Fruit fly (Drosophila melanogaster) whole organism, prepupa: Measurements from ENCODE around the gene 5-HT7.

ENCODE experiments used
- CG11762 ChIP-seq: fragments of 200-800 bp; sonication (Bioruptor generic); optimal IDR thresholded peaks from 3 replicates; lab custom pipeline; 2016; ENCODE audit warnings: missing biosample characterization, missing genetic modification characterization; ENCODE audit not compliant: insufficient read depth
- CG16779 ChIP-seq: fragments of 200-800 bp; sonication (Bioruptor generic); optimal IDR thresholded peaks from 3 replicates; lab custom pipeline; 2017; ENCODE audit warnings: missing biosample characterization, mild to moderate bottlenecking, missing genetic modification characterization
- CG31627 ChIP-seq: fragments of 200-800 bp; sonication (Bioruptor generic); optimal IDR thresholded peaks from 3 replicates; lab custom pipeline; 2016; ENCODE audit warnings: missing biosample characterization, missing genetic modification characterization
- CG4318 ChIP-seq: fragments of 200-800 bp; sonication (Bioruptor generic); optimal IDR thresholded peaks from 3 replicates; lab custom pipeline; 2017; ENCODE audit warnings: missing biosample characterization, mild to moderate bottlenecking, missing genetic modification characterization
- CG7368 ChIP-seq: fragments of 200-800 bp; sonication (Bioruptor generic); optimal IDR thresholded peaks from 3 replicates; lab custom pipeline; 2016; ENCODE audit warnings: missing biosample characterization, missing genetic modification characterization
- CG8632 ChIP-seq: fragments of 200-800 bp; sonication (Bioruptor generic); optimal IDR thresholded peaks from 3 replicates; lab custom pipeline; 2016; ENCODE audit warnings: missing biosample characterization, missing genetic modification characterization
- CG9139 ChIP-seq: fragments of 200-800 bp; sonication (Bioruptor generic); optimal IDR thresholded peaks from 3 replicates; lab custom pipeline; 2017; ENCODE audit warnings: missing biosample characterization, mild to moderate bottlenecking, missing genetic modification characterization
- Eip78C ChIP-seq: fragments of 200-800 bp; sonication (Bioruptor generic); peaks from one replicate; lab custom pipeline; 2016; ENCODE audit warnings: missing biosample characterization, missing genetic modification characterization
- Eip93F ChIP-seq: fragments of 200-800 bp; sonication (Bioruptor generic); optimal IDR thresholded peaks from 2 replicates; lab custom pipeline; 2016; ENCODE audit warnings: missing biosample characterization, mild to moderate bottlenecking, missing genetic modification characterization
- Ets21C ChIP-seq: fragments of 200-800 bp; sonication (Bioruptor generic); optimal IDR thresholded peaks from 3 replicates; lab custom pipeline; 2016; ENCODE audit warnings: missing biosample characterization, missing genetic modification characterization
- achi ChIP-seq: fragments of 200-800 bp; sonication (Bioruptor generic); optimal IDR thresholded peaks from 3 replicates; lab custom pipeline; 2016; ENCODE audit warnings: missing biosample characterization, missing genetic modification characterization
- dac ChIP-seq: fragments of 200-800 bp; sonication (Bioruptor generic); optimal IDR thresholded peaks from 2 replicates; lab custom pipeline; 2017; ENCODE audit warnings: missing biosample characterization, mild to moderate bottlenecking, missing genetic modification characterization
- eg ChIP-seq: fragments of 200-800 bp; sonication (Bioruptor generic); IDR thresholded peaks from 3 replicates; pipeline ENCODE4 v1.3.6; 2022; ENCODE audit warnings: missing biosample characterization, missing genetic modification characterization
- ss ChIP-seq, 2 experiments: fragments of 200-800 bp; sonication (Bioruptor generic); optimal IDR thresholded peaks; 2 replicates in 1 of 2; 3 replicates in 1 of 2; lab custom pipeline; 2017 to 2018; ENCODE audit warnings: mild to moderate bottlenecking in 2 of 2, missing biosample characterization in 2 of 2, missing genetic modification characterization in 2 of 2, moderate library complexity in 1 of 2

DNA sequence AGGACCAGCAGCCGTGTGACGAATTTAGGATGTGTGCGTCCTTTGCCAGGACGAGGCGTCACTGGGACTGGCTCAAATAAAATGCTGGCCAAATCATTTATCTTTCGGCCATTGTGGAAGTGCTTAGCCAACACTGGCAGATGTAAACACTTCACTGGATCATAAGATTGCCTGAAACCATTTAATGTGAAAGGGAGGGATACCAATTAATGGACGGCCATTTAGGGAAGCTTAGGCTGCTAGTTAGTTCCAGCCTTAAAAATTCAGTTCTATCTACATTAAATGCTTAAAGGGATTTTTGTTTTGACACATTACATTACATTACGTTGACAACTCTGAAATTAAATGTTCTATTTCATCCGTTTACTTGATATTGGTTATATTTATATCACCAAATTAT lies 57.3 kb downstream of the 5-HT7 start, which contains the start of gene CG15548:
- TF ChIP-seq Eip78C (GFP tag; lab: Kevin White, UChicago) (no peak), Eip93F (GFP tag; lab: Kevin White, UChicago) (no peak), ss (GFP tag; optimal IDR thresholded peaks at IDR 0.05; lab: Kevin White, UChicago) (no peak), dac (GFP tag; lab: Kevin White, UChicago) (no peak), CG8632 (no peak), achi (no peak), CG31627 (GFP tag; lab: Kevin White, UChicago) (no peak), CG9139 (no peak), CG7368 (no peak), CG4318 (GFP tag; lab: Kevin White, UChicago) (no peak), CG16779 (tag; lab: Kevin White, UChicago) (no peak), eg (GFP tag; lab: Robert Waterston, UW) (no peak), Ets21C (GFP tag; lab: Kevin White, UChicago) (no peak), CG11762 (GFP tag; lab: Kevin White, UChicago) (no peak)
